Fruit fly (Drosophila melanogaster) whole organism, embryonic: ENCODE data around the gene CG32647.

ENCODE experiments used
- CG14441 ChIP-seq: fragments of 200-800 bp; sonication (Bioruptor generic); IDR thresholded peaks from 2 replicates; pipeline ENCODE4 v1.3.6; 2022; ENCODE audit warnings: missing biosample characterization, missing genetic modification characterization
- Gsc ChIP-seq: fragments of 200-800 bp; sonication (Bioruptor generic); IDR thresholded peaks from 2 replicates; pipeline ENCODE4 v1.3.6; 2022; ENCODE audit warnings: missing biosample characterization, missing genetic modification characterization
- fu2 ChIP-seq: fragments of 200-800 bp; sonication (Bioruptor generic); optimal IDR thresholded peaks from 2 replicates; lab custom pipeline; 2016; ENCODE audit warnings: missing biosample characterization, missing genetic modification characterization
- wdn ChIP-seq: fragments of 200-800 bp; sonication (Bioruptor generic); IDR thresholded peaks from 2 replicates; pipeline ENCODE4 v1.3.6; 2022; ENCODE audit warnings: missing biosample characterization, missing genetic modification characterization

- TF ChIP-seq fu2 (GFP tag; lab: Kevin White, UChicago) (no peak), wdn (GFP tag; lab: Robert Waterston, UW) (no peak), CG14441 (GFP tag; lab: Robert Waterston, UW) (no peak), Gsc (GFP tag; lab: Robert Waterston, UW) (no peak)
These were observed 59.4 kb downstream of the CG32647 start for dm6 chrX:12725187-12725919.
